Worm (Caenorhabditis elegans) whole organism, midembryonic: ENCODE measurements around the gene srx-4.
A peak's percentile ranks its signal among the peaks of the same experiment; 100 is the strongest.

ENCODE experiments used
- T22C8.4 ChIP-seq: fragments of 200-800 bp; sonication (Bioruptor generic); IDR thresholded peaks from 2 replicates; pipeline ENCODE4 v1.3.6; 2022; ENCODE audit warnings: missing genetic modification characterization, missing compliant biosample characterization
- cog-1 ChIP-seq: sonication (generic microtip); optimal IDR thresholded peaks from 2 replicates; lab custom pipeline; 2016; ENCODE audit warnings: missing genetic modification characterization, missing compliant biosample characterization
- flt-1 ChIP-seq: fragments of 200-800 bp; sonication (Bioruptor generic); IDR thresholded peaks from 2 replicates; pipeline ENCODE4 v1.3.6; 2022; ENCODE audit warnings: missing genetic modification characterization, missing compliant biosample characterization
- klf-2 ChIP-seq: fragments of 200-800 bp; sonication (Bioruptor generic); conservative IDR thresholded peaks from 2 replicates; pipeline ENCODE4 v1.3.6; 2022; ENCODE audit warnings: missing genetic modification reagents, missing genetic modification characterization, missing compliant biosample characterization
- med-1 ChIP-seq: sonication (generic microtip); optimal IDR thresholded peaks from 2 replicates; lab custom pipeline; 2017; ENCODE audit warnings: missing genetic modification characterization, mild to moderate bottlenecking, missing compliant biosample characterization, antibody characterized with exemption, missing genetic modification reagents; ENCODE audit not compliant: insufficient read depth
- ref-1 ChIP-seq: fragments of 200-800 bp; sonication (Bioruptor generic); conservative IDR thresholded peaks from 2 replicates; pipeline ENCODE4 v1.3.6; 2022; ENCODE audit warnings: missing genetic modification reagents, missing genetic modification characterization, missing compliant biosample characterization
- tab-1 ChIP-seq: fragments of 200-800 bp; sonication (Bioruptor generic); IDR thresholded peaks from 2 replicates; pipeline ENCODE4 v1.3.6; 2022; ENCODE audit warnings: missing genetic modification characterization, missing compliant biosample characterization
- ztf-23 ChIP-seq: fragments of 200-800 bp; sonication (Bioruptor generic); IDR thresholded peaks from 2 replicates; pipeline ENCODE4 v1.3.6; 2022; ENCODE audit warnings: missing genetic modification reagents, missing genetic modification characterization, missing compliant biosample characterization
- ztf-29 ChIP-seq: fragments of 200-800 bp; sonication (Bioruptor generic); IDR thresholded peaks from 2 replicates; pipeline ENCODE4 v1.3.6; 2022; ENCODE audit warnings: missing genetic modification reagents, missing genetic modification characterization, missing compliant biosample characterization

The srx-4 gene

ce11 chrV:679663-680062, 12.9 kb downstream of the srx-4 start, which contains the start of gene srx-22:
Gene srx-22, plus strand, starts transcription at chrV:679963.
- TF ChIP-seq ztf-23 (GFP tag; lab: Robert Waterston, UW) (no peak), flt-1 (GFP tag; lab: Robert Waterston, UW) (no peak), med-1 (GFP tag; lab: Kevin White, UChicago) (no peak), cog-1 (tag; lab: Kevin White, UChicago) (no peak), ref-1 (no peak), ztf-29 (GFP tag; lab: Robert Waterston, UW) (no peak), T22C8.4 (GFP tag; lab: Robert Waterston, UW) (no peak), tab-1 (GFP tag; lab: Robert Waterston, UW) (no peak), klf-2 (no peak)

- TF ChIP-seq T22C8.4 (GFP tag; lab: Robert Waterston, UW) (no peak), cog-1 (tag; lab: Kevin White, UChicago) (no peak), med-1 (GFP tag; lab: Kevin White, UChicago) (no peak), klf-2 (no peak), tab-1 (GFP tag; lab: Robert Waterston, UW) (no peak), ztf-29 (GFP tag; lab: Robert Waterston, UW) (no peak), ztf-23 (GFP tag; lab: Robert Waterston, UW) (no peak), ref-1 (no peak), flt-1 (GFP tag; lab: Robert Waterston, UW) (no peak)
Observed at ce11 chrV:676550-677084, 16.0 kb downstream of the srx-4 start, which contains the start of the genes fbxa-72 and srx-21. Gene fbxa-72, minus strand, starts transcription at chrV:676753. Gene srx-21, plus strand, starts transcription at chrV:677034.

- TF ChIP-seq T22C8.4 (GFP tag; lab: Robert Waterston, UW) (no peak), tab-1 (GFP tag; lab: Robert Waterston, UW) (no peak), flt-1 (GFP tag; lab: Robert Waterston, UW) (no peak), med-1 (GFP tag; lab: Kevin White, UChicago) (no peak), cog-1 (tag; lab: Kevin White, UChicago) (no peak), ref-1 (no peak), klf-2 (no peak), ztf-29 (GFP tag; lab: Robert Waterston, UW) (no peak), ztf-23 (GFP tag; lab: Robert Waterston, UW) (no peak)
Observed at ce11 chrV:676090-676489, 16.5 kb downstream of the srx-4 start.

ce11 chrV:674213-674612, 18.4 kb downstream of the srx-4 start, which contains the start of gene sru-25:
Gene sru-25, minus strand, starts transcription at chrV:674313.
- TF ChIP-seq flt-1 (GFP tag; lab: Robert Waterston, UW) (no peak), tab-1 (GFP tag; lab: Robert Waterston, UW) (no peak), med-1 (GFP tag; lab: Kevin White, UChicago) (no peak), cog-1 (tag; lab: Kevin White, UChicago) (no peak), ztf-23 (GFP tag; lab: Robert Waterston, UW) (no peak)

- TF ChIP-seq ztf-23 (GFP tag; lab: Robert Waterston, UW) (no peak), klf-2 (no peak), ref-1 (no peak), T22C8.4 (GFP tag; lab: Robert Waterston, UW) (no peak), med-1 (GFP tag; lab: Kevin White, UChicago) (no peak), flt-1 (GFP tag; lab: Robert Waterston, UW) (no peak), cog-1 (tag; lab: Kevin White, UChicago) (no peak), ztf-29 (GFP tag; lab: Robert Waterston, UW) (no peak), tab-1 (GFP tag; lab: Robert Waterston, UW) (no peak)
Observed at ce11 chrV:671342-671741, 21.2 kb downstream of the srx-4 start, which contains the start of gene sru-24. Gene sru-24, minus strand, starts transcription at chrV:671442.

ce11 chrV:667459-667858, 25.1 kb downstream of the srx-4 start, which contains the start of gene nhr-180:
Gene nhr-180, minus strand, starts transcription at chrV:667510.
- no peak for TF ChIP-seq ref-1
- TF ChIP-seq klf-2, result no peak
- TF ChIP-seq med-1 (GFP tag; lab: Kevin White, UChicago), result no peak
- no peak for TF ChIP-seq cog-1 (tag; lab: Kevin White, UChicago)
- no peak for TF ChIP-seq ztf-23 (GFP tag; lab: Robert Waterston, UW)
- TF ChIP-seq T22C8.4 (GFP tag; lab: Robert Waterston, UW), result no peak
- TF ChIP-seq ztf-29 (GFP tag; lab: Robert Waterston, UW), result no peak
- TF ChIP-seq tab-1 (GFP tag; lab: Robert Waterston, UW), result no peak
- TF ChIP-seq flt-1 (GFP tag; lab: Robert Waterston, UW), result no peak

- no peak for TF ChIP-seq med-1 (GFP tag; lab: Kevin White, UChicago)
- no peak for TF ChIP-seq klf-2
- TF ChIP-seq cog-1 (tag; lab: Kevin White, UChicago), result no peak
- TF ChIP-seq ztf-23 (GFP tag; lab: Robert Waterston, UW), result no peak
- TF ChIP-seq ztf-29 (GFP tag; lab: Robert Waterston, UW), result no peak
- no peak for TF ChIP-seq T22C8.4 (GFP tag; lab: Robert Waterston, UW)
- TF ChIP-seq tab-1 (GFP tag; lab: Robert Waterston, UW), result no peak
- TF ChIP-seq flt-1 (GFP tag; lab: Robert Waterston, UW), result no peak
- no peak for TF ChIP-seq ref-1
Observed at ce11 chrV:664337-664847, 28.2 kb downstream of the srx-4 start, which contains the start of the genes F31F4.11 and srh-266. Gene F31F4.11, minus strand, starts transcription at chrV:664437. Gene srh-266, plus strand, starts transcription at chrV:664797.

- TF ChIP-seq ref-1 (no peak), klf-2 (no peak)
Observed at ce11 chrV:660210-660609, 32.4 kb downstream of the srx-4 start, which contains the start of gene F31F4.17. Gene F31F4.17, minus strand, starts transcription at chrV:660310.

- TF ChIP-seq flt-1 (GFP tag; lab: Robert Waterston, UW), result peak; percentile 68; the same call in 1 of the 2 replicates
- TF ChIP-seq klf-2, result peak; percentile 59; the same call in 1 of the 2 replicates
Observed at ce11 chrV:658140-658539, 34.4 kb downstream of the srx-4 start.
